Fruit fly (Drosophila melanogaster) whole organism, wandering third instar larva: Measurements from ENCODE around the gene Polr2I.

Experiments
- Abd-B ChIP-seq: fragments of >200 bp; optimal IDR thresholded peaks from 2 replicates; lab custom pipeline; 2017; ENCODE audit warnings: missing biosample characterization, missing genetic modification characterization
- CG32264 ChIP-seq: fragments of 200-800 bp; sonication (Bioruptor generic); optimal IDR thresholded peaks from 2 replicates; lab custom pipeline; 2016; ENCODE audit warnings: missing biosample characterization, missing genetic modification characterization
- CG9705 ChIP-seq: fragments of 200-800 bp; sonication (Bioruptor generic); optimal IDR thresholded peaks from 2 replicates; lab custom pipeline; 2018; ENCODE audit warnings: missing biosample characterization, mild to moderate bottlenecking, missing genetic modification characterization
- CrebA ChIP-seq: fragments of 200-800 bp; sonication (Bioruptor generic); optimal IDR thresholded peaks from 2 replicates; lab custom pipeline; 2016; ENCODE audit warnings: missing biosample characterization, mild to moderate bottlenecking, missing genetic modification characterization, borderline replicate concordance
- Dfd ChIP-seq: fragments of >200 bp; optimal IDR thresholded peaks from 2 replicates; lab custom pipeline; 2017; ENCODE audit warnings: missing biosample characterization, missing genetic modification characterization
- Dif ChIP-seq: fragments of 200-275, 200-300 bp; sonication (Bioruptor generic); optimal IDR thresholded peaks from 2 replicates; lab custom pipeline; 2018; ENCODE audit warnings: missing biosample characterization, missing genetic modification characterization; ENCODE audit not compliant: partially characterized antibody
- GATAd ChIP-seq: sonication (Bioruptor generic); optimal IDR thresholded peaks from 2 replicates; lab custom pipeline; 2016; ENCODE audit warnings: missing biosample characterization, missing genetic modification characterization
- HLH106 ChIP-seq: fragments of 200-800 bp; optimal IDR thresholded peaks from 3 replicates; lab custom pipeline; 2019; ENCODE audit warnings: missing biosample characterization, mild to moderate bottlenecking, missing genetic modification characterization, moderate library complexity
- Hnf4 ChIP-seq: fragments of 200-800 bp; sonication (Bioruptor generic); optimal IDR thresholded peaks from 2 replicates; lab custom pipeline; 2016; ENCODE audit warnings: missing biosample characterization, mild to moderate bottlenecking, missing genetic modification characterization
- Hr78 ChIP-seq: fragments of >200 bp; optimal IDR thresholded peaks from 2 replicates; lab custom pipeline; 2017; ENCODE audit warnings: missing biosample characterization, missing genetic modification characterization
- Hr83 ChIP-seq: fragments of 200-300 bp; sonication (Bioruptor generic); optimal IDR thresholded peaks from 2 replicates; lab custom pipeline; 2016; ENCODE audit warnings: missing biosample characterization, mild to moderate bottlenecking, missing genetic modification characterization, moderate library complexity; ENCODE audit not compliant: poor library complexity, severe bottlenecking
- Jra ChIP-seq: sonication (Bioruptor generic); optimal IDR thresholded peaks from 2 replicates; lab custom pipeline; 2016; ENCODE audit warnings: missing biosample characterization, missing genetic modification characterization
- Mio ChIP-seq: sonication (Bioruptor generic); optimal IDR thresholded peaks from 2 replicates; lab custom pipeline; 2016; ENCODE audit warnings: missing biosample characterization, missing genetic modification characterization
- Myc ChIP-seq: fragments of >200 bp; optimal IDR thresholded peaks from 2 replicates; lab custom pipeline; 2017
- N ChIP-seq: fragments of >200 bp; optimal IDR thresholded peaks from 2 replicates; lab custom pipeline; 2018; ENCODE audit warnings: missing biosample characterization, missing external identifiers, missing genetic modification characterization
- OdsH ChIP-seq: fragments of 200-800 bp; sonication (Bioruptor generic); optimal IDR thresholded peaks from 2 replicates; lab custom pipeline; 2016; ENCODE audit warnings: missing biosample characterization, mild to moderate bottlenecking, missing genetic modification characterization
- Rel ChIP-seq, 2 experiments: fragments of 200-800 bp; sonication (Bioruptor generic) in 1 of 2; optimal IDR thresholded peaks; 2 replicates in 1 of 2; 3 replicates in 1 of 2; lab custom pipeline; 2016 to 2019; ENCODE audit warnings: mild to moderate bottlenecking in 2 of 2, missing biosample characterization in 2 of 2, missing genetic modification characterization in 2 of 2, moderate library complexity in 1 of 2
- Sp1 ChIP-seq: fragments of 200-800 bp; sonication (Bioruptor generic); optimal IDR thresholded peaks from 3 replicates; lab custom pipeline; 2019; ENCODE audit warnings: missing biosample characterization, mild to moderate bottlenecking, missing genetic modification characterization, moderate library complexity
- Vsx2 ChIP-seq: fragments of 200-300, 225-300 bp; sonication (Bioruptor generic); optimal IDR thresholded peaks from 2 replicates; lab custom pipeline; 2018; ENCODE audit warnings: missing biosample characterization, missing genetic modification characterization; ENCODE audit not compliant: partially characterized antibody
- br ChIP-seq: fragments of 200-800 bp; sonication (Bioruptor generic); optimal IDR thresholded peaks from 2 replicates; lab custom pipeline; 2016; ENCODE audit warnings: missing biosample characterization, missing genetic modification characterization
- brk ChIP-seq: fragments of 200-800 bp; sonication (Bioruptor generic); optimal IDR thresholded peaks from 2 replicates; lab custom pipeline; 2016; ENCODE audit warnings: missing biosample characterization, mild to moderate bottlenecking, missing genetic modification characterization
- dl ChIP-seq, 2 experiments: fragments of 175-275, 200-275 bp in 1 of 2; fragments of 200-275 bp in 1 of 2; sonication (Bioruptor generic); optimal IDR thresholded peaks; lab custom pipeline; 2018; ENCODE audit warnings: mild to moderate bottlenecking in 2 of 2, missing biosample characterization in 2 of 2, missing genetic modification characterization in 2 of 2, moderate library complexity in 2 of 2; ENCODE audit not compliant: partially characterized antibody in 2 of 2, insufficient read depth in 1 of 2
- dmrt93B ChIP-seq: fragments of 200-800 bp; sonication (Bioruptor generic); optimal IDR thresholded peaks from 2 replicates; lab custom pipeline; 2018; ENCODE audit warnings: missing biosample characterization, mild to moderate bottlenecking, missing genetic modification characterization
- dsf ChIP-seq: sonication (Bioruptor generic); optimal IDR thresholded peaks from 2 replicates; lab custom pipeline; 2016; ENCODE audit warnings: missing biosample characterization, missing genetic modification characterization, borderline replicate concordance
- ey ChIP-seq: fragments of 200-800 bp; sonication (Bioruptor generic); optimal IDR thresholded peaks from 2 replicates; lab custom pipeline; 2016; ENCODE audit warnings: missing biosample characterization, missing genetic modification characterization
- foxo ChIP-seq, 2 experiments: fragments of 200-800 bp; sonication (Bioruptor generic); optimal IDR thresholded peaks; 2 replicates in 1 of 2; 3 replicates in 1 of 2; lab custom pipeline; 2016 to 2017; ENCODE audit warnings: missing biosample characterization in 2 of 2, missing genetic modification characterization in 2 of 2
- fru ChIP-seq: fragments of 200-800 bp; sonication (Bioruptor generic); optimal IDR thresholded peaks from 3 replicates; lab custom pipeline; 2016; ENCODE audit warnings: missing biosample characterization, mild to moderate bottlenecking, missing genetic modification characterization
- h ChIP-seq: fragments of 200-800 bp; sonication (Bioruptor generic); optimal IDR thresholded peaks from 3 replicates; lab custom pipeline; 2016; ENCODE audit warnings: missing biosample characterization, mild to moderate bottlenecking, missing genetic modification characterization
- jim ChIP-seq: fragments of 175-275, 200-325 bp; sonication (Bioruptor generic); optimal IDR thresholded peaks from 2 replicates; lab custom pipeline; 2016; ENCODE audit warnings: missing biosample characterization, mild to moderate bottlenecking, missing genetic modification characterization
- lola ChIP-seq: fragments of >200 bp; optimal IDR thresholded peaks from 2 replicates; lab custom pipeline; 2017; ENCODE audit warnings: missing biosample characterization, missing genetic modification characterization
- pan ChIP-seq: fragments of >200 bp; optimal IDR thresholded peaks from 2 replicates; lab custom pipeline; 2017
- psq ChIP-seq: fragments of 200-800 bp; sonication (Bioruptor generic); optimal IDR thresholded peaks from 3 replicates; lab custom pipeline; 2017; ENCODE audit warnings: missing biosample characterization, mild to moderate bottlenecking, missing genetic modification characterization, moderate library complexity
- rgr ChIP-seq: fragments of 200-800 bp; sonication (Bioruptor generic); optimal IDR thresholded peaks from 3 replicates; lab custom pipeline; 2016; ENCODE audit warnings: missing biosample characterization, mild to moderate bottlenecking, missing genetic modification characterization
- sage ChIP-seq: fragments of 200-800 bp; sonication (Bioruptor generic); optimal IDR thresholded peaks from 2 replicates; lab custom pipeline; 2016; ENCODE audit warnings: missing biosample characterization, mild to moderate bottlenecking, missing genetic modification characterization
- sv ChIP-seq: fragments of 200-800 bp; sonication (Bioruptor generic); optimal IDR thresholded peaks from 3 replicates; lab custom pipeline; 2016; ENCODE audit warnings: missing biosample characterization, missing genetic modification characterization
- tai ChIP-seq: sonication (Bioruptor generic); optimal IDR thresholded peaks from 2 replicates; lab custom pipeline; 2016; ENCODE audit warnings: missing biosample characterization, missing genetic modification characterization
- usp ChIP-seq: fragments of >200 bp; optimal IDR thresholded peaks from 2 replicates; lab custom pipeline; 2017; ENCODE audit warnings: missing biosample characterization, missing genetic modification characterization
- woc ChIP-seq: sonication (Bioruptor generic); optimal IDR thresholded peaks from 2 replicates; lab custom pipeline; 2016; ENCODE audit warnings: missing biosample characterization, mild to moderate bottlenecking, missing genetic modification characterization

The Polr2I gene

DNA sequence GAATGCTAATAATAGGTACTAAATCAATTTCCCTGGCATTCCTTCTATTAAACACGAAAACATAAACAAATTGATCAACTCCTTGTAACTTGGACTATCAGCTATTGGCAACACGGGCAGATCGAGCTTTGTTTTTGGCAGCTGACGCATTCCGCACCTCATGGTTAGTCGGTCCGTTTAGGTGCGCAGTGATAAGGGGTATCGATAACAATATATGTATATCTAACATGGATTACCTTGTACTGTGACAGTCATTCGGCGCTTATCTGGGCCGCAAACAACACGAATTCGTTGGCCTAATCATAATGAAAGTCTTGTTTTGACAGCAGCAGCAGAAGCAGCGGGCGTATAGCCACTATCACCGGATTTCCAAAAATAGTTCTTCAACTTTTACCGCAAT lies 20.9 kb upstream of the Polr2I start:
- TF ChIP-seq GATAd (GFP tag; lab: Kevin White, UChicago) (no peak), sv (GFP tag; lab: Kevin White, UChicago) (no peak), OdsH (GFP tag; lab: Kevin White, UChicago) (no peak), sage (no peak), Dfd (GFP tag; lab: Kevin White, UChicago) (no peak), Jra (GFP tag; lab: Kevin White, UChicago) (no peak), CG9705 (GFP tag; lab: Kevin White, UChicago) (no peak), jim (GFP tag; lab: Kevin White, UChicago) (no peak)

DNA sequence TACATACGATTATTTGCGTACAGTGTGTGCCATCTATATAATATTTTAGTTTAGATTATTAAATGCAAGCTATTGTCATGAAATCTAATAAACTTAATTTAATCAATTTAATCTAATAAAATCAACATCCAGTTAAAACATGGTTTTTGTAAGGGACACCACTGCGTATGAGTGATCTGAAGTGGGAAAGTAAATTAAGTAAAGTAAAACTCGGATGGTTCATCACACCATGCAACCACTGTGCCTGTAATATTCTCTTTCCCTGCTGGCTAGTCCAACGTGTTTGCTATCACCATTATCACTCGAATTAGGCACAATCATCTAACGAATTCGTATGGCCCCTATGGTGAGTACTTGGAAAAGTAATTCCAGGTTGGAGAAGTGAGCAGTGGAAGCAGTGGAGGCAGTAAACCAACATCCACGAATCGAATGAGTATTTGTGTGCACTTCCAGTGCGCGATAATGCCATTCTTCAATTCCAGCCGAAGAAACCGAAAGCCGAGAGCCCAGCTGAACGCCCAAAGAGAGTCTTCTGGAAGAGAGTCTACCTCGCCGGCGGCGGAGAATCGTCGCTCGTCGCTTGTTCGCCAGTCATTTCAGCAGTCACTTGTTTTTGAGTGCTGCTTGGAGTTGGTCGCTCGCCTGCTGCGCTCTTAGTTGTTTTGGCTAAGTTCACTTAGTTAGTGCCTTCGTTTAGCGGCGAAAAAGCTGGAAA lies 20.1 kb upstream of the Polr2I start, which contains the start of gene red:
Gene red, plus strand, starts transcription at position 403 of the 715 bp plus-strand sequence.
- peak; percentile 38 for TF ChIP-seq Vsx2
- no peak for TF ChIP-seq GATAd (GFP tag; lab: Kevin White, UChicago)
- TF ChIP-seq N (GFP tag; lab: Kevin White, UChicago) = no peak
- peak; percentile 13 for TF ChIP-seq br
- no peak for TF ChIP-seq lola (GFP tag; lab: Kevin White, UChicago)
- peak in 1 of 2 experiments; percentile 55 for TF ChIP-seq foxo (GFP tag; optimal IDR thresholded peaks at IDR 0.05; lab: Kevin White, UChicago)
- peak; percentile 48 for TF ChIP-seq jim (GFP tag; lab: Kevin White, UChicago)
- TF ChIP-seq Myc = no peak
- peak; percentile 62 for TF ChIP-seq CrebA
- TF ChIP-seq Dif (GFP tag; lab: Kevin White, UChicago) = peak; percentile 92
- no peak for TF ChIP-seq Mio (GFP tag; lab: Kevin White, UChicago)
- peak; percentile 14 for TF ChIP-seq woc (GFP tag; lab: Kevin White, UChicago)
- peak; percentile 86 for TF ChIP-seq fru (GFP tag; lab: Kevin White, UChicago)
- TF ChIP-seq ey (GFP tag; lab: Kevin White, UChicago) = peak; percentile 45
- TF ChIP-seq Abd-B (GFP tag; lab: Kevin White, UChicago) = no peak
- peak; percentile 82 for TF ChIP-seq Hr83 (GFP tag; lab: Kevin White, UChicago)
- peak; percentile 60 for TF ChIP-seq rgr (GFP tag; lab: Kevin White, UChicago)
- no peak for TF ChIP-seq usp (GFP tag; lab: Kevin White, UChicago)
- TF ChIP-seq Hr78 = no peak
- no peak for TF ChIP-seq dmrt93B (GFP tag; lab: Kevin White, UChicago)
- TF ChIP-seq dsf (GFP tag; lab: Kevin White, UChicago) = no peak
- peak; percentile 50 for TF ChIP-seq OdsH (GFP tag; lab: Kevin White, UChicago)
- TF ChIP-seq CG9705 (GFP tag; lab: Kevin White, UChicago) = no peak
- peak; percentile 50 for TF ChIP-seq psq
- peak; percentile 39 for TF ChIP-seq sv (GFP tag; lab: Kevin White, UChicago)
- TF ChIP-seq tai = peak; percentile 11
- peak; percentile 65 to 77 for TF ChIP-seq dl (GFP tag; optimal IDR thresholded peaks at IDR 0.05; lab: Kevin White, UChicago; ENCODE audit: insufficient read depth in 1 of 2, partially characterized antibody in 2 of 2)
- TF ChIP-seq Jra (GFP tag; lab: Kevin White, UChicago) = peak; percentile 41
- no peak for TF ChIP-seq Dfd (GFP tag; lab: Kevin White, UChicago)
- peak; percentile 45 for TF ChIP-seq sage
- peak; percentile 57 for TF ChIP-seq brk (GFP tag; lab: Kevin White, UChicago)
- no peak for TF ChIP-seq pan (lab: Kevin White, UChicago)
- peak; percentile 38 for TF ChIP-seq Hnf4 (GFP tag; lab: Kevin White, UChicago)
- TF ChIP-seq Rel (GFP tag; optimal IDR thresholded peaks at IDR 0.05; lab: Kevin White, UChicago) = no peak
- TF ChIP-seq Rel (tag; optimal IDR thresholded peaks at IDR 0.05; lab: Kevin White, UChicago) = peak; percentile 35
- TF ChIP-seq Sp1 (GFP tag; lab: Kevin White, UChicago) = peak; percentile 18
- peak; percentile 43 for TF ChIP-seq HLH106 (tag; lab: Kevin White, UChicago)
- no peak for TF ChIP-seq CG32264 (GFP tag; lab: Kevin White, UChicago)
- TF ChIP-seq h (GFP tag; lab: Kevin White, UChicago) = peak; percentile 61
- TF ChIP-seq, all 38 proteins: peak for 24
